Worm (Caenorhabditis elegans) whole organism, young adult: Measurements from ENCODE around the gene lgc-31.

Experiments used
- B0035.1 ChIP-seq: sonication (generic microtip); optimal IDR thresholded peaks from 2 replicates; lab custom pipeline; 2016; ENCODE audit warnings: missing genetic modification characterization, mild to moderate bottlenecking, missing compliant biosample characterization, missing genotype, missing genetic modification reagents
- B0336.3 ChIP-seq: fragments of 200-800 bp; sonication (Bioruptor generic); IDR thresholded peaks from 2 replicates; pipeline ENCODE4 v1.3.6; 2022; ENCODE audit warnings: missing genetic modification characterization, missing compliant biosample characterization
- C17E4.6 ChIP-seq: fragments of 200-800 bp; sonication (Bioruptor generic); IDR thresholded peaks from 2 replicates; pipeline ENCODE4 v1.3.6; 2022; ENCODE audit warnings: missing genetic modification reagents, missing genetic modification characterization, missing compliant biosample characterization
- D2030.7 ChIP-seq: fragments of 200-800 bp; sonication (Bioruptor generic); IDR thresholded peaks from 2 replicates; pipeline ENCODE4 v1.3.6; 2022; ENCODE audit warnings: missing genetic modification reagents, missing genetic modification characterization, missing compliant biosample characterization
- F22D6.2 ChIP-seq: sonication (generic microtip); optimal IDR thresholded peaks from 2 replicates; lab custom pipeline; 2016; ENCODE audit warnings: mild to moderate bottlenecking, missing genetic modification characterization, missing compliant biosample characterization
- F52B5.7 ChIP-seq: sonication (generic microtip); optimal IDR thresholded peaks from 2 replicates; lab custom pipeline; 2016; ENCODE audit warnings: mild to moderate bottlenecking, missing genetic modification characterization, missing compliant biosample characterization
- F57A8.1 ChIP-seq: fragments of 200-800 bp; sonication (Bioruptor generic); optimal IDR thresholded peaks from 2 replicates; lab custom pipeline; 2018; ENCODE audit warnings: mild to moderate bottlenecking, missing genetic modification characterization, moderate library complexity, missing compliant biosample characterization
- F57C9.4 ChIP-seq: sonication (generic microtip); optimal IDR thresholded peaks from 2 replicates; lab custom pipeline; 2017; ENCODE audit warnings: mild to moderate bottlenecking, missing genetic modification characterization, missing compliant biosample characterization
- Y67H2A.10 ChIP-seq: fragments of 200-800 bp; sonication (Bioruptor generic); conservative IDR thresholded peaks from 2 replicates; pipeline ENCODE4 v1.3.6; 2022; ENCODE audit warnings: missing genetic modification reagents, missing genetic modification characterization, missing compliant biosample characterization
- ama-1 ChIP-seq, 3 experiments: fragments of 150-350 bp in 1 of 3; sonication (generic microtip) in 2 of 3; optimal IDR thresholded peaks; 2 replicates each; lab custom pipeline; 2014 to 2018; ENCODE audit warnings: missing biosample characterization in 2 of 3, missing genetic modification characterization in 2 of 3, missing genetic modification reagents in 2 of 3
- ccch-3 ChIP-seq: fragments of 200-800 bp; sonication (Bioruptor generic); optimal IDR thresholded peaks from 2 replicates; lab custom pipeline; 2018; ENCODE audit warnings: mild to moderate bottlenecking, missing genetic modification characterization, missing compliant biosample characterization
- cebp-1 ChIP-seq, 2 experiments: fragments of 200-800 bp in 1 of 2; sonication (Bioruptor generic) in 1 of 2; sonication (generic microtip) in 1 of 2; IDR thresholded peaks in 1 of 2; optimal IDR thresholded peaks in 1 of 2; 2 replicates each; pipeline versions ENCODE4 v1.3.6 to Lab custom; 2017 to 2022; ENCODE audit warnings: missing compliant biosample characterization in 2 of 2, missing genetic modification characterization in 2 of 2, mild to moderate bottlenecking in 1 of 2, missing genetic modification reagents in 1 of 2, moderate library complexity in 1 of 2
- die-1 ChIP-seq: sonication (generic microtip); optimal IDR thresholded peaks from 2 replicates; lab custom pipeline; 2016; ENCODE audit warnings: missing genotype, mild to moderate bottlenecking, missing genetic modification characterization, missing compliant biosample characterization
- dox-1 ChIP-seq: fragments of 200-800 bp; sonication (Bioruptor generic); IDR thresholded peaks from 2 replicates; pipeline ENCODE4 v1.3.6; 2022; ENCODE audit warnings: missing genetic modification reagents, missing genetic modification characterization, missing compliant biosample characterization
- egl-44 ChIP-seq: fragments of 200-800 bp; sonication (Bioruptor generic); IDR thresholded peaks from 2 replicates; pipeline ENCODE4 v1.3.6; 2022; ENCODE audit warnings: missing genetic modification reagents, missing genetic modification characterization, missing compliant biosample characterization
- ekl-4 ChIP-seq: fragments of 200-800 bp; sonication (Bioruptor generic); IDR thresholded peaks from 2 replicates; pipeline ENCODE4 v1.3.6; 2022; ENCODE audit warnings: missing genetic modification reagents, missing genetic modification characterization, missing compliant biosample characterization
- gei-17 ChIP-seq: fragments of 200-800 bp; sonication (Bioruptor generic); optimal IDR thresholded peaks from 2 replicates; lab custom pipeline; 2018; ENCODE audit warnings: mild to moderate bottlenecking, missing genetic modification characterization, missing compliant biosample characterization
- hmg-1.2 ChIP-seq: fragments of 200-800 bp; sonication (Bioruptor generic); IDR thresholded peaks from 2 replicates; pipeline ENCODE4 v1.3.6; 2022; ENCODE audit warnings: missing genetic modification reagents, missing genetic modification characterization, missing compliant biosample characterization
- lag-1 ChIP-seq: fragments of 200-800 bp; sonication (Bioruptor generic); IDR thresholded peaks from 2 replicates; pipeline ENCODE4 v1.3.6; 2022; ENCODE audit warnings: missing genetic modification reagents, missing genetic modification characterization, missing compliant biosample characterization
- lin-35 ChIP-seq, 3 experiments: fragments of 150-350 bp in 2 of 3; sonication (generic microtip) in 1 of 3; optimal IDR thresholded peaks; 2 replicates each; lab custom pipeline; 2014 to 2018; ENCODE audit warnings: missing biosample characterization in 3 of 3, missing genetic modification characterization in 3 of 3, missing genetic modification reagents in 3 of 3
- lin-40 ChIP-seq: sonication (generic microtip); optimal IDR thresholded peaks from 2 replicates; lab custom pipeline; 2016; ENCODE audit warnings: missing genetic modification characterization, mild to moderate bottlenecking, missing compliant biosample characterization, missing genotype, missing genetic modification reagents
- lir-1 ChIP-seq: fragments of 200-800 bp; sonication (Bioruptor generic); conservative IDR thresholded peaks from 2 replicates; pipeline ENCODE4 v1.3.6; 2022; ENCODE audit warnings: missing genetic modification reagents, missing genetic modification characterization, missing compliant biosample characterization
- lsl-1 ChIP-seq: fragments of 200-800 bp; sonication (Bioruptor generic); optimal IDR thresholded peaks from 2 replicates; lab custom pipeline; 2018; ENCODE audit warnings: mild to moderate bottlenecking, missing genetic modification characterization, moderate library complexity, missing compliant biosample characterization
- madf-3 ChIP-seq: fragments of 200-800 bp; sonication (Bioruptor generic); IDR thresholded peaks from 2 replicates; pipeline ENCODE4 v1.3.6; 2022; ENCODE audit warnings: missing genetic modification reagents, missing genetic modification characterization, missing compliant biosample characterization
- madf-6 ChIP-seq: fragments of 200-800 bp; sonication (Bioruptor generic); IDR thresholded peaks from 2 replicates; pipeline ENCODE4 v1.3.6; 2022; ENCODE audit warnings: missing genetic modification reagents, missing genetic modification characterization, missing compliant biosample characterization
- madf-8 ChIP-seq: fragments of 200-800 bp; sonication (Bioruptor generic); conservative IDR thresholded peaks from 2 replicates; pipeline ENCODE4 v1.3.6; 2022; ENCODE audit warnings: missing genetic modification reagents, missing genetic modification characterization, missing compliant biosample characterization
- mcd-1 ChIP-seq: fragments of 200-800 bp; sonication (Bioruptor generic); IDR thresholded peaks from 2 replicates; pipeline ENCODE4 v1.3.6; 2022; ENCODE audit warnings: missing genetic modification reagents, missing genetic modification characterization, missing compliant biosample characterization
- mel-28 ChIP-seq: sonication (generic microtip); optimal IDR thresholded peaks from 2 replicates; lab custom pipeline; 2016; ENCODE audit warnings: borderline replicate concordance, mild to moderate bottlenecking, missing genetic modification characterization, missing compliant biosample characterization
- mes-4 ChIP-seq: sonication (generic microtip); optimal IDR thresholded peaks from 2 replicates; lab custom pipeline; 2016; ENCODE audit warnings: missing genotype, missing genetic modification characterization, missing compliant biosample characterization
- nhr-179 ChIP-seq: sonication (generic microtip); optimal IDR thresholded peaks from 2 replicates; lab custom pipeline; 2016; ENCODE audit warnings: mild to moderate bottlenecking, missing genetic modification characterization, missing compliant biosample characterization
- nhr-80 ChIP-seq: sonication (generic microtip); optimal IDR thresholded peaks from 2 replicates; lab custom pipeline; 2016; ENCODE audit warnings: missing genetic modification characterization, missing compliant biosample characterization
- rcor-1 ChIP-seq: fragments of 200-800 bp; sonication (Bioruptor generic); IDR thresholded peaks from 2 replicates; pipeline ENCODE4 v1.3.6; 2022; ENCODE audit warnings: missing genetic modification reagents, missing genetic modification characterization, missing compliant biosample characterization
- rec-8 ChIP-seq, 2 experiments: sonication (generic microtip); optimal IDR thresholded peaks; 2 replicates each; lab custom pipeline; 2016; ENCODE audit warnings: mild to moderate bottlenecking in 2 of 2, missing genetic modification characterization in 2 of 2, missing genetic modification reagents in 2 of 2, missing genotype in 2 of 2, missing biosample characterization in 1 of 2, missing compliant biosample characterization in 1 of 2, moderate library complexity in 1 of 2
- rpc-1 ChIP-seq, 2 experiments: fragments of 150-350 bp in 1 of 2; sonication (generic microtip) in 1 of 2; optimal IDR thresholded peaks; 2 replicates each; lab custom pipeline; 2014 to 2018; ENCODE audit warnings: missing biosample characterization in 1 of 2, missing genetic modification characterization in 1 of 2, missing genetic modification reagents in 1 of 2, missing genotype in 1 of 2
- sea-2 ChIP-seq: fragments of 200-800 bp; sonication (Bioruptor generic); IDR thresholded peaks from 2 replicates; pipeline ENCODE4 v1.3.6; 2022; ENCODE audit warnings: missing genetic modification characterization, missing compliant biosample characterization
- snpc-3.4 ChIP-seq: sonication (generic microtip); optimal IDR thresholded peaks from 2 replicates; lab custom pipeline; 2017; ENCODE audit warnings: missing genetic modification characterization, mild to moderate bottlenecking, missing compliant biosample characterization, antibody characterized with exemption, moderate library complexity, missing genotype, missing genetic modification reagents
- snpc-4 ChIP-seq, 5 experiments: fragments of 150-350 bp in 1 of 5; sonication (generic microtip) in 4 of 5; optimal IDR thresholded peaks; 2 replicates each; lab custom pipeline; 2014 to 2018; ENCODE audit warnings: missing genetic modification characterization in 5 of 5, missing biosample characterization in 3 of 5, antibody characterized with exemption in 2 of 5, mild to moderate bottlenecking in 2 of 5, missing compliant biosample characterization in 2 of 5, missing genotype in 2 of 5, moderate library complexity in 2 of 5, missing genetic modification reagents in 1 of 5
- somi-1 ChIP-seq: fragments of 200-800 bp; sonication (Bioruptor generic); optimal IDR thresholded peaks from 2 replicates; lab custom pipeline; 2018; ENCODE audit warnings: mild to moderate bottlenecking, missing genetic modification characterization, missing compliant biosample characterization
- tbp1 ChIP-seq: fragments of 200-800 bp; sonication (Bioruptor generic); optimal IDR thresholded peaks from 2 replicates; lab custom pipeline; 2018; ENCODE audit warnings: mild to moderate bottlenecking, missing genetic modification characterization, missing compliant biosample characterization
- zfh-2 ChIP-seq: fragments of 200-800 bp; sonication (Bioruptor generic); conservative IDR thresholded peaks from 2 replicates; pipeline ENCODE4 v1.3.6; 2022; ENCODE audit warnings: missing genetic modification reagents, missing genetic modification characterization, missing compliant biosample characterization
- ztf-25 ChIP-seq: fragments of 200-800 bp; sonication (Bioruptor generic); IDR thresholded peaks from 2 replicates; pipeline ENCODE4 v1.3.6; 2022; ENCODE audit warnings: missing genetic modification reagents, missing genetic modification characterization, missing compliant biosample characterization
- ztf-26 ChIP-seq: sonication (generic microtip); optimal IDR thresholded peaks from 2 replicates; lab custom pipeline; 2017; ENCODE audit warnings: missing genetic modification characterization, missing compliant biosample characterization
- ztf-28 ChIP-seq: fragments of 200-800 bp; sonication (Bioruptor generic); IDR thresholded peaks from 2 replicates; pipeline ENCODE4 v1.3.6; 2022; ENCODE audit warnings: missing genetic modification reagents, missing genetic modification characterization, missing compliant biosample characterization
- ztf-6 ChIP-seq: fragments of 200-800 bp; sonication (Bioruptor generic); IDR thresholded peaks from 2 replicates; pipeline ENCODE4 v1.3.6; 2022; ENCODE audit warnings: missing genetic modification reagents, missing genetic modification characterization, missing compliant biosample characterization

Gene lgc-31

ce11 chrV:15566511-15567178 lies 44.8 kb upstream of the lgc-31 start (continued):
- peak; percentile 33; the same call in 1 of the 2 replicates for TF ChIP-seq hmg-1.2 (GFP tag; lab: Robert Waterston, UW)
- no peak for TF ChIP-seq mel-28 (tag; lab: Kevin White, UChicago)
- TF ChIP-seq gei-17 (GFP tag; lab: Kevin White, UChicago) = no peak
- TF ChIP-seq snpc-4 (GFP tag; optimal IDR thresholded peaks at IDR 0.05; lab: Kevin White, UChicago) = no peak
- TF ChIP-seq snpc-4 (tag; optimal IDR thresholded peaks at IDR 0.05; lab: Kevin White, UChicago) = peak; percentile 61 to 72 (median 64)
- TF ChIP-seq snpc-3.4 (tag; lab: Kevin White, UChicago) = no peak
- TF ChIP-seq nhr-80 (tag; lab: Kevin White, UChicago) = peak; percentile 47
- no peak for TF ChIP-seq C17E4.6
- peak; percentile 64; the same call in 1 of the 2 replicates for TF ChIP-seq zfh-2 (GFP tag; lab: Robert Waterston, UW)
- no peak for TF ChIP-seq D2030.7
- TF ChIP-seq nhr-179 (tag; lab: Kevin White, UChicago) = no peak
- peak; percentile 96 for TF ChIP-seq ama-1 (optimal IDR thresholded peaks at IDR 0.05; lab: Kevin White, UChicago)
- no peak for TF ChIP-seq ama-1 (GFP tag; optimal IDR thresholded peaks at IDR 0.05; lab: Kevin White, UChicago)
- no peak for TF ChIP-seq B0035.1 (tag; lab: Kevin White, UChicago)
- no peak for TF ChIP-seq lsl-1 (GFP tag; lab: Kevin White, UChicago)
- TF ChIP-seq mcd-1 (GFP tag; lab: Robert Waterston, UW) = 0 out of 2 replicates have a peak, but pooled peaks have one; percentile 4
- peak; percentile 58 for TF ChIP-seq ztf-26 (tag; lab: Kevin White, UChicago)
- TF ChIP-seq egl-44 = peak; percentile 52; the same call in 1 of the 2 replicates
- no peak for TF ChIP-seq mes-4 (tag; lab: Kevin White, UChicago)
- no peak for TF ChIP-seq Y67H2A.10
- TF ChIP-seq B0336.3 (GFP tag; lab: Robert Waterston, UW) = peak; percentile 40; the same call in 1 of the 2 replicates
- no peak for TF ChIP-seq F52B5.7 (tag; lab: Kevin White, UChicago)
- TF ChIP-seq lag-1 = no peak
- TF ChIP-seq ztf-28 (GFP tag; lab: Robert Waterston, UW) = no peak
- peak; percentile 34 for TF ChIP-seq die-1 (tag; lab: Kevin White, UChicago)
- no peak for TF ChIP-seq ztf-25 (GFP tag; lab: Robert Waterston, UW)
- no peak for TF ChIP-seq madf-3 (GFP tag; lab: Robert Waterston, UW)
- no peak for TF ChIP-seq rec-8 (tag; optimal IDR thresholded peaks at IDR 0.05; lab: Kevin White, UChicago)
- TF ChIP-seq F57A8.1 (GFP tag; lab: Kevin White, UChicago) = no peak
- no peak for TF ChIP-seq rcor-1 (GFP tag; lab: Robert Waterston, UW)
- TF ChIP-seq F22D6.2 (tag; lab: Kevin White, UChicago) = peak; percentile 68
- TF ChIP-seq F57C9.4 (tag; lab: Kevin White, UChicago) = no peak
- TF ChIP-seq somi-1 (GFP tag; lab: Kevin White, UChicago) = peak; percentile 77
- TF ChIP-seq dox-1 (GFP tag; lab: Robert Waterston, UW) = no peak; the same call in 1 of the 2 replicates
- no peak for TF ChIP-seq ccch-3 (GFP tag; lab: Kevin White, UChicago)
- TF ChIP-seq lir-1 (GFP tag; lab: Robert Waterston, UW) = peak; percentile 54; the same call in 1 of the 2 replicates
- TF ChIP-seq tbp1 (GFP tag; lab: Kevin White, UChicago) = peak; percentile 49
- 0 out of 2 replicates have a peak, but pooled peaks have one; percentile 18 for TF ChIP-seq cebp-1 (GFP tag; IDR thresholded peaks at IDR 0.05; lab: Robert Waterston, UW)
- TF ChIP-seq cebp-1 (tag; optimal IDR thresholded peaks at IDR 0.05; lab: Kevin White, UChicago) = peak; percentile 75
- TF ChIP-seq lin-40 (tag; lab: Kevin White, UChicago) = peak; percentile 66
- TF ChIP-seq lin-35 (GFP tag; optimal IDR thresholded peaks at IDR 0.05; lab: Kevin White, UChicago) = peak in 1 of 3 experiments; percentile 38
- no peak for TF ChIP-seq rpc-1 (optimal IDR thresholded peaks at IDR 0.05; lab: Kevin White, UChicago)
- TF ChIP-seq rpc-1 (tag; optimal IDR thresholded peaks at IDR 0.05; lab: Kevin White, UChicago) = no peak
- TF ChIP-seq madf-6 = no peak
- no peak for TF ChIP-seq madf-8 (GFP tag; lab: Robert Waterston, UW)
- 0 out of 2 replicates have a peak, but pooled peaks have one; percentile 16 for TF ChIP-seq ztf-6 (GFP tag; lab: Robert Waterston, UW)
- no peak for TF ChIP-seq sea-2 (GFP tag; lab: Robert Waterston, UW)
- TF ChIP-seq ekl-4 (GFP tag; lab: Robert Waterston, UW) = no peak
